Worm (Caenorhabditis elegans) whole organism, L1 larva: ENCODE measurements around the gene Y116A8B.1.

Experiments used
- aha-1 ChIP-seq: fragments of 150-350 bp; optimal IDR thresholded peaks from 2 replicates; lab custom pipeline; 2014; ENCODE audit warnings: missing biosample characterization, missing genetic modification characterization
- alr-1 ChIP-seq: fragments of 200-800 bp; sonication (Bioruptor generic); optimal IDR thresholded peaks from 2 replicates; lab custom pipeline; 2018; ENCODE audit warnings: borderline replicate concordance, mild to moderate bottlenecking, missing genetic modification characterization, missing compliant biosample characterization
- aly-2 ChIP-seq: fragments of 150-350 bp; optimal IDR thresholded peaks from 2 replicates; lab custom pipeline; 2014; ENCODE audit warnings: missing biosample characterization, missing genetic modification characterization
- ceh-8 ChIP-seq: fragments of 200-800 bp; sonication (Bioruptor generic); optimal IDR thresholded peaks from 2 replicates; lab custom pipeline; 2018; ENCODE audit warnings: mild to moderate bottlenecking, missing genetic modification characterization, moderate library complexity, missing compliant biosample characterization
- ces-1 ChIP-seq: fragments of 150-350 bp; optimal IDR thresholded peaks from 2 replicates; lab custom pipeline; 2014; ENCODE audit warnings: missing biosample characterization, missing genetic modification reagents, missing genetic modification characterization
- efl-1 ChIP-seq, 4 experiments: fragments of 150-350 bp; optimal IDR thresholded peaks in 3 of 4; peaks in 1 of 4; 1 replicate in 1 of 4; 2 replicates in 3 of 4; lab custom pipeline; 2014; ENCODE audit warnings: missing biosample characterization in 2 of 4, missing genetic modification characterization in 2 of 4, missing genetic modification reagents in 2 of 4
- efl-3 ChIP-seq: fragments of 200-800 bp; sonication (Bioruptor generic); optimal IDR thresholded peaks from 2 replicates; lab custom pipeline; 2018; ENCODE audit warnings: mild to moderate bottlenecking, missing genetic modification characterization, missing compliant biosample characterization
- egl-27 ChIP-seq, 2 experiments: fragments of 150-350 bp in 1 of 2; sonication (generic microtip); optimal IDR thresholded peaks; 3 replicates each; lab custom pipeline; 2017 to 2018; ENCODE audit warnings: missing biosample characterization in 2 of 2, missing genetic modification characterization in 2 of 2, missing genetic modification reagents in 2 of 2
- elt-3 ChIP-seq, 6 experiments: fragments of 150-350 bp in 1 of 6; sonication (generic microtip); optimal IDR thresholded peaks; 2 replicates each; lab custom pipeline; 2017 to 2018; ENCODE audit warnings: missing biosample characterization in 6 of 6, missing genetic modification characterization in 6 of 6, inconsistent platforms in 1 of 6
- fkh-10 ChIP-seq: sonication (generic microtip); optimal IDR thresholded peaks from 2 replicates; lab custom pipeline; 2017; ENCODE audit warnings: missing biosample characterization, missing genetic modification reagents, missing genetic modification characterization
- fos-1 ChIP-seq: fragments of 150-350 bp; optimal IDR thresholded peaks from 2 replicates; lab custom pipeline; 2014; ENCODE audit warnings: missing biosample characterization, missing genetic modification characterization
- grh-1 ChIP-seq: fragments of 200-800 bp; sonication (Bioruptor generic); IDR thresholded peaks from 2 replicates; pipeline ENCODE4 v1.3.6; 2022; ENCODE audit warnings: missing genetic modification reagents, missing genetic modification characterization, missing compliant biosample characterization
- hlh-4 ChIP-seq: sonication (generic microtip); optimal IDR thresholded peaks from 2 replicates; lab custom pipeline; 2016; ENCODE audit warnings: mild to moderate bottlenecking, missing genetic modification characterization, missing compliant biosample characterization
- jun-1 ChIP-seq: fragments of 150-350 bp; optimal IDR thresholded peaks from 2 replicates; lab custom pipeline; 2014; ENCODE audit warnings: missing biosample characterization, missing genetic modification reagents, missing genetic modification characterization
- lin-14 ChIP-seq: fragments of 200-800 bp; sonication (Bioruptor generic); optimal IDR thresholded peaks from 2 replicates; lab custom pipeline; 2018; ENCODE audit warnings: mild to moderate bottlenecking, missing genetic modification characterization, moderate library complexity, missing compliant biosample characterization
- lin-15B ChIP-seq: fragments of 150-350 bp; sonication (generic microtip); optimal IDR thresholded peaks from 3 replicates; lab custom pipeline; 2014; ENCODE audit warnings: missing biosample characterization, missing genetic modification characterization
- lin-39 ChIP-seq: fragments of 150-350 bp; optimal IDR thresholded peaks from 2 replicates; lab custom pipeline; 2014; ENCODE audit warnings: missing biosample characterization, missing genetic modification reagents, missing genetic modification characterization
- lir-3 ChIP-seq: sonication (generic microtip); optimal IDR thresholded peaks from 2 replicates; lab custom pipeline; 2016; ENCODE audit warnings: mild to moderate bottlenecking, missing genetic modification characterization, moderate library complexity, missing compliant biosample characterization; ENCODE audit not compliant: poor library complexity
- nhr-19 ChIP-seq: fragments of 200-800 bp; sonication (Bioruptor generic); conservative IDR thresholded peaks from 2 replicates; pipeline ENCODE4 v1.3.6; 2022; ENCODE audit warnings: missing genetic modification characterization, missing compliant biosample characterization
- nhr-47 ChIP-seq: sonication (generic microtip); optimal IDR thresholded peaks from 2 replicates; lab custom pipeline; 2016; ENCODE audit warnings: mild to moderate bottlenecking, missing genetic modification characterization, moderate library complexity, missing compliant biosample characterization
- nhr-71 ChIP-seq: sonication (generic microtip); optimal IDR thresholded peaks from 2 replicates; lab custom pipeline; 2016; ENCODE audit warnings: mild to moderate bottlenecking, missing genetic modification characterization, moderate library complexity, missing compliant biosample characterization
- nhr-76 ChIP-seq: sonication (generic microtip); optimal IDR thresholded peaks from 2 replicates; lab custom pipeline; 2017; ENCODE audit warnings: missing biosample characterization, missing genetic modification characterization
- nhr-77 ChIP-seq: fragments of 150-350 bp; optimal IDR thresholded peaks from 2 replicates; lab custom pipeline; 2014; ENCODE audit warnings: missing biosample characterization, missing genetic modification characterization
- pax-3 ChIP-seq: fragments of 200-800 bp; sonication (Bioruptor generic); optimal IDR thresholded peaks from 2 replicates; lab custom pipeline; 2018; ENCODE audit warnings: mild to moderate bottlenecking, missing genetic modification characterization, moderate library complexity, missing compliant biosample characterization
- snpc-4 ChIP-seq: fragments of 150-350 bp; optimal IDR thresholded peaks from 2 replicates; lab custom pipeline; 2014; ENCODE audit warnings: missing biosample characterization, missing genetic modification characterization
- unc-130 ChIP-seq: fragments of 150-350 bp; optimal IDR thresholded peaks from 2 replicates; lab custom pipeline; 2017; ENCODE audit warnings: missing biosample characterization, missing genetic modification characterization, inconsistent platforms
- unc-62 ChIP-seq: fragments of 150-350 bp; optimal IDR thresholded peaks from 2 replicates; lab custom pipeline; 2014; ENCODE audit warnings: missing biosample characterization, missing genetic modification reagents, missing genetic modification characterization
- zip-4 ChIP-seq: fragments of 200-800 bp; sonication (Bioruptor generic); optimal IDR thresholded peaks from 2 replicates; lab custom pipeline; 2018; ENCODE audit warnings: mild to moderate bottlenecking, missing genetic modification characterization, moderate library complexity, missing compliant biosample characterization
- ztf-4 ChIP-seq: fragments of 150-350 bp; optimal IDR thresholded peaks from 2 replicates; lab custom pipeline; 2014; ENCODE audit warnings: missing biosample characterization, missing genetic modification characterization

The Y116A8B.1 gene

ce11 chrIV:17223474-17223873 is 7.3 kb downstream of the Y116A8B.1 start, which contains the start of gene Y116A8B.4:
Gene Y116A8B.4 (plus strand): TSS chrIV:17223774.
- no peak for TF ChIP-seq nhr-19 (GFP tag; lab: Robert Waterston, UW)
- no peak for TF ChIP-seq snpc-4 (tag; lab: Kevin White, UChicago)
- no peak for TF ChIP-seq nhr-47 (tag; lab: Kevin White, UChicago)
- no peak for TF ChIP-seq fkh-10 (GFP tag; lab: Kevin White, UChicago)
- no peak for TF ChIP-seq grh-1 (GFP tag; lab: Robert Waterston, UW)
- no peak for TF ChIP-seq jun-1 (tag; lab: Kevin White, UChicago)
- no peak for TF ChIP-seq lin-15B (tag; lab: Kevin White, UChicago)
- no peak for TF ChIP-seq aha-1
- TF ChIP-seq egl-27 (tag; optimal IDR thresholded peaks at IDR 0.05; lab: Kevin White, UChicago), result no peak
- TF ChIP-seq pax-3, result no peak
- no peak for TF ChIP-seq hlh-4 (tag; lab: Kevin White, UChicago)
- no peak for TF ChIP-seq aly-2 (tag; lab: Kevin White, UChicago)
- TF ChIP-seq elt-3 (tag; optimal IDR thresholded peaks at IDR 0.05; lab: Kevin White, UChicago), result no peak
- TF ChIP-seq fos-1, result no peak
- TF ChIP-seq lin-39, result no peak
- TF ChIP-seq unc-130 (tag; lab: Kevin White, UChicago), result no peak

ce11 chrIV:17230958-17231357 is 14.8 kb downstream of the Y116A8B.1 start, which contains the start of gene npr-32:
Gene npr-32 (minus strand): TSS chrIV:17231058.
- TF ChIP-seq lir-3 (tag; lab: Kevin White, UChicago) (no peak), alr-1 (tag; lab: Kevin White, UChicago) (no peak), unc-130 (tag; lab: Kevin White, UChicago) (no peak), aly-2 (tag; lab: Kevin White, UChicago) (no peak), ztf-4 (tag; lab: Kevin White, UChicago) (no peak)
- TF ChIP-seq, all 84 proteins: peak for 0

ce11 chrIV:17232899-17233298 is 16.8 kb downstream of the Y116A8B.1 start:
- no peak for TF ChIP-seq lin-15B (tag; lab: Kevin White, UChicago)
- peak; percentile 1 for TF ChIP-seq fkh-10 (GFP tag; lab: Kevin White, UChicago)

ce11 chrIV:17233494-17233893 is 17.3 kb downstream of the Y116A8B.1 start:
- TF ChIP-seq lin-14 (GFP tag; lab: Kevin White, UChicago) (peak; percentile 57), efl-1 (optimal IDR thresholded peaks at IDR 0.05; lab: Kevin White, UChicago) (no peak), efl-1 (GFP tag; optimal IDR thresholded peaks at IDR 0.05 in 1 of 2; lab: Kevin White, UChicago) (peak in 1 of 2 experiments; percentile 6), ces-1 (GFP tag; lab: Kevin White, UChicago) (peak; percentile 30), fkh-10 (GFP tag; lab: Kevin White, UChicago) (peak; percentile 79), nhr-76 (no peak)

ce11 chrIV:17237029-17237428 is 20.9 kb downstream of the Y116A8B.1 start:
- no peak for TF ChIP-seq unc-62 (GFP tag; lab: Kevin White, UChicago)
- no peak for TF ChIP-seq efl-3 (GFP tag; lab: Kevin White, UChicago)
- no peak for TF ChIP-seq efl-1 (optimal IDR thresholded peaks at IDR 0.05; lab: Kevin White, UChicago)
- no peak for TF ChIP-seq efl-1 (GFP tag; optimal IDR thresholded peaks at IDR 0.05 in 1 of 2; lab: Kevin White, UChicago)
- TF ChIP-seq nhr-71 (tag; lab: Kevin White, UChicago), result no peak
- no peak for TF ChIP-seq zip-4
- peak; percentile 45 for TF ChIP-seq lin-14 (GFP tag; lab: Kevin White, UChicago)
- TF ChIP-seq fkh-10 (GFP tag; lab: Kevin White, UChicago), result peak; percentile 83

ce11 chrIV:17238951-17239350 is 22.8 kb downstream of the Y116A8B.1 start:
- TF ChIP-seq elt-3 (tag; optimal IDR thresholded peaks at IDR 0.05; lab: Kevin White, UChicago) (no peak), ceh-8 (GFP tag; lab: Kevin White, UChicago) (no peak), fkh-10 (GFP tag; lab: Kevin White, UChicago) (peak; percentile 90), nhr-77 (no peak)
- TF ChIP-seq, all 84 proteins: peak for 1
